Worm (Caenorhabditis elegans) whole organism, L4 larva: Measurements from ENCODE around the gene clec-221.

Experiments used
- D1046.2 ChIP-seq: fragments of 200-800 bp; sonication (Bioruptor generic); IDR thresholded peaks from 2 replicates; pipeline ENCODE4 v1.3.6; 2022; ENCODE audit warnings: missing genetic modification characterization, missing compliant biosample characterization
- F49E8.2 ChIP-seq: sonication (generic microtip); optimal IDR thresholded peaks from 2 replicates; lab custom pipeline; 2016; ENCODE audit warnings: missing compliant biosample characterization, mild to moderate bottlenecking, missing genetic modification characterization, borderline replicate concordance
- Y75B8A.6 ChIP-seq: fragments of 200-800 bp; sonication (Bioruptor generic); IDR thresholded peaks from 2 replicates; pipeline ENCODE4 v1.3.6; 2022; ENCODE audit warnings: missing genetic modification reagents, missing genetic modification characterization, missing compliant biosample characterization
- aha-1 ChIP-seq: fragments of 150-350 bp; peaks from one replicate; lab custom pipeline; 2014; ENCODE audit warnings: missing biosample characterization, missing genetic modification characterization
- ama-1 ChIP-seq: fragments of 150-350 bp; optimal IDR thresholded peaks from 2 replicates; lab custom pipeline; 2014; ENCODE audit warnings: inconsistent platforms, mixed read lengths
- attf-4 ChIP-seq: sonication (generic microtip); optimal IDR thresholded peaks from 3 replicates; lab custom pipeline; 2017; ENCODE audit warnings: missing biosample characterization, missing genetic modification characterization
- ceh-20 ChIP-seq: fragments of 200-800 bp; sonication (Bioruptor generic); IDR thresholded peaks from 2 replicates; pipeline ENCODE4 v1.3.6; 2022; ENCODE audit warnings: missing genetic modification reagents, missing genetic modification characterization, missing compliant biosample characterization
- ceh-44 ChIP-seq: fragments of 200-800 bp; sonication (Bioruptor generic); IDR thresholded peaks from 2 replicates; pipeline ENCODE4 v1.3.6; 2022; ENCODE audit warnings: missing genetic modification reagents, missing genetic modification characterization, missing compliant biosample characterization
- ceh-82 ChIP-seq: sonication (generic microtip); optimal IDR thresholded peaks from 2 replicates; lab custom pipeline; 2017; ENCODE audit warnings: missing biosample characterization, missing genetic modification characterization
- ces-1 ChIP-seq: fragments of 150-350 bp; sonication (generic microtip); optimal IDR thresholded peaks from 4 replicates; lab custom pipeline; 2014; ENCODE audit warnings: missing biosample characterization, missing genetic modification reagents, missing genetic modification characterization
- ctbp-1 ChIP-seq: fragments of 200-800 bp; sonication (Bioruptor generic); IDR thresholded peaks from 2 replicates; pipeline ENCODE4 v1.3.6; 2022; ENCODE audit warnings: missing genetic modification reagents, missing genetic modification characterization, missing compliant biosample characterization
- dmd-6 ChIP-seq: fragments of 200-800 bp; sonication (Bioruptor generic); IDR thresholded peaks from 2 replicates; pipeline ENCODE4 v1.3.6; 2022; ENCODE audit warnings: missing genetic modification reagents, missing genetic modification characterization, missing compliant biosample characterization
- dmd-9 ChIP-seq: fragments of 200-800 bp; sonication (Bioruptor generic); IDR thresholded peaks from 2 replicates; pipeline ENCODE4 v1.3.6; 2022; ENCODE audit warnings: missing genetic modification reagents, missing genetic modification characterization, missing compliant biosample characterization
- fkh-10 ChIP-seq: fragments of 150-350 bp; optimal IDR thresholded peaks from 2 replicates; lab custom pipeline; 2014; ENCODE audit warnings: missing biosample characterization, missing genetic modification reagents, missing genetic modification characterization
- hlh-11 ChIP-seq: fragments of 200-800 bp; sonication (Bioruptor generic); optimal IDR thresholded peaks from 2 replicates; lab custom pipeline; 2018; ENCODE audit warnings: mild to moderate bottlenecking, missing genetic modification characterization, missing compliant biosample characterization
- hlh-30 ChIP-seq: sonication (generic microtip); optimal IDR thresholded peaks from 2 replicates; lab custom pipeline; 2017; ENCODE audit warnings: antibody characterized with exemption, mild to moderate bottlenecking, missing genetic modification characterization, missing compliant biosample characterization; ENCODE audit not compliant: insufficient read depth
- hmg-1.1 ChIP-seq: fragments of 200-800 bp; sonication (Bioruptor generic); IDR thresholded peaks from 2 replicates; pipeline ENCODE4 v1.3.6; 2022; ENCODE audit warnings: missing genetic modification reagents, missing genetic modification characterization, missing compliant biosample characterization
- lin-29 ChIP-seq: fragments of 200-800 bp; sonication (Bioruptor generic); IDR thresholded peaks from 2 replicates; pipeline ENCODE4 v1.3.6; 2022; ENCODE audit warnings: missing genetic modification reagents, missing genetic modification characterization, missing compliant biosample characterization
- lsy-2 ChIP-seq, 2 experiments: fragments of 150-350 bp in 1 of 2; sonication (generic microtip) in 1 of 2; optimal IDR thresholded peaks; 2 replicates each; lab custom pipeline; 2014 to 2017; ENCODE audit warnings: missing biosample characterization in 2 of 2, missing genetic modification characterization in 2 of 2
- madf-5 ChIP-seq, 2 experiments: fragments of 200-800 bp; sonication (Bioruptor generic); IDR thresholded peaks; 2 replicates each; pipeline ENCODE4 v1.3.6; 2022; ENCODE audit warnings: missing compliant biosample characterization in 2 of 2, missing genetic modification characterization in 2 of 2
- mdl-1 ChIP-seq, 2 experiments: fragments of 150-350 bp in 1 of 2; sonication (generic microtip) in 1 of 2; optimal IDR thresholded peaks; 2 replicates each; lab custom pipeline; 2014 to 2017; ENCODE audit warnings: missing biosample characterization in 2 of 2, missing genetic modification characterization in 2 of 2
- mep-1 ChIP-seq: fragments of 150-350 bp; sonication (generic microtip); optimal IDR thresholded peaks from 3 replicates; lab custom pipeline; 2014; ENCODE audit warnings: missing biosample characterization, missing genetic modification characterization
- mes-2 ChIP-seq: sonication (generic microtip); optimal IDR thresholded peaks from 2 replicates; lab custom pipeline; 2016; ENCODE audit warnings: missing genotype, mild to moderate bottlenecking, missing genetic modification characterization, missing compliant biosample characterization; ENCODE audit not compliant: poor library complexity, severe bottlenecking
- pqm-1 ChIP-seq: sonication (generic microtip); optimal IDR thresholded peaks from 2 replicates; lab custom pipeline; 2017; ENCODE audit warnings: missing biosample characterization, missing genetic modification characterization
- rbr-2 ChIP-seq: sonication (generic microtip); optimal IDR thresholded peaks from 2 replicates; lab custom pipeline; 2016; ENCODE audit warnings: missing genotype, missing genetic modification characterization, missing compliant biosample characterization
- spr-1 ChIP-seq: sonication (generic microtip); optimal IDR thresholded peaks from 2 replicates; lab custom pipeline; 2016; ENCODE audit warnings: mild to moderate bottlenecking, missing genetic modification characterization, missing compliant biosample characterization
- unc-62 ChIP-seq, 3 experiments: fragments of 150-350 bp in 1 of 3; sonication (generic microtip); optimal IDR thresholded peaks in 2 of 3; peaks in 1 of 3; 1 replicate in 1 of 3; 2 replicates in 2 of 3; lab custom pipeline; 2014 to 2017; ENCODE audit warnings: missing biosample characterization in 3 of 3, missing genetic modification characterization in 3 of 3, missing genetic modification reagents in 3 of 3, missing genotype in 1 of 3
- vab-7 ChIP-seq: fragments of 200-800 bp; sonication (Bioruptor generic); IDR thresholded peaks from 2 replicates; pipeline ENCODE4 v1.3.6; 2022; ENCODE audit warnings: missing genetic modification reagents, missing genetic modification characterization, missing compliant biosample characterization

The clec-221 gene

DNA sequence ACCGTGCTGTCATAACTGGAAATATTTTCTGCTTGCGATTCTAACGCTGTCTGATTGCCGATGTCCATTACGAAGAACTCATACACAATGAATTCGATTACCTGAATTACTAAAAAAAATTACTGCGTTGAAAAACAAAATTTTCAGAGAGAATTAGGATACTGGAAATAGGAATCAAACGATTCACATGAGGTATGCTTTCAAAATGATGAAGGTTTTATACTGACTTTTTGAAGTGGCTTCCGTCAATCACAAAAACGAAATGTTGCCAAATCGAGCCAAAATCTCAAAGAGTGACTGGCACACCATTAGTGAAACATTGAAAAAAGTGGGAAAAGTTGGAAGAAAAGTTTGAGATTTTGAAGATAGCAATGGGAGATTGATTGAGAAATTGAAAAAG lies 45.2 kb downstream of the clec-221 start, which contains the start of gene zzz-1:
zzz-1 (minus strand) TSS at position 101 of the 400 bp plus-strand sequence.
- TF ChIP-seq dmd-9 (GFP tag; lab: Robert Waterston, UW): no peak
- no peak for TF ChIP-seq madf-5 (GFP tag; IDR thresholded peaks at IDR 0.05; lab: Robert Waterston, UW)

DNA sequence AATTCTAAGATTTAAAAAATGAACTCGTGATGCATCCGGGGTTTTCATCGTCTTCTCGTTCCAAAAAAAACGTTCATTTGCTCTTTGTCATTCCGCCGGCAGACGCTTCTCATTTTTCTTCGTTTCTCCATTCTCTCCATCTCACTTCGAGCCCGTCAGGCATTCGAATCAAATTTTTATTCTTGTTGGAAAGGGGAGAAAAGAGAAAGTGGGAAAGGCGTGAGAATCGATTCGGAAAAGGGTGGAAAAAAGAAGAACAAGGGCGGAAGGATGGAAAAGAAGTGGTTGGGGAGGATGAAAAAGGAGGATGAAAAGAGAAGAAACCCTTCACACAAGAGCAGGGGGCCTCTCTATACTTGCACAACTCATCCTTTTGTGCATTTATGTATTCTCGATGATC lies 49.4 kb downstream of the clec-221 start:
- TF ChIP-seq pqm-1 (tag; lab: Kevin White, UChicago) (no peak), madf-5 (GFP tag; IDR thresholded peaks at IDR 0.05; lab: Robert Waterston, UW) (no peak), ama-1 (lab: Kevin White, UChicago) (no peak), ctbp-1 (GFP tag; lab: Robert Waterston, UW) (0 out of 2 replicates have a peak, but pooled peaks have one; percentile 43), unc-62 (GFP tag; optimal IDR thresholded peaks at IDR 0.05 in 1 of 2; lab: Kevin White, UChicago) (peak in 1 of 2 experiments; percentile 65), unc-62 (tag; optimal IDR thresholded peaks at IDR 0.05; lab: Kevin White, UChicago) (no peak), dmd-6 (0 out of 2 replicates have a peak, but pooled peaks have one; percentile 10), attf-4 (tag; lab: Kevin White, UChicago) (no peak), ceh-20 (GFP tag; lab: Robert Waterston, UW) (0 out of 2 replicates have a peak, but pooled peaks have one; percentile 12), hlh-30 (tag; lab: Kevin White, UChicago) (peak; percentile 13), hmg-1.1 (GFP tag; lab: Robert Waterston, UW) (0 out of 2 replicates have a peak, but pooled peaks have one; percentile 21), rbr-2 (tag; lab: Kevin White, UChicago) (peak; percentile 34), mep-1 (tag; lab: Kevin White, UChicago) (peak; percentile 32), ceh-44 (GFP tag; lab: Robert Waterston, UW) (no peak), aha-1 (tag; lab: Kevin White, UChicago) (peak; percentile 87), ceh-82 (tag; lab: Kevin White, UChicago) (no peak), lsy-2 (tag; optimal IDR thresholded peaks at IDR 0.05; lab: Kevin White, UChicago) (peak in 1 of 2 experiments; percentile 3), mdl-1 (tag; optimal IDR thresholded peaks at IDR 0.05; lab: Kevin White, UChicago) (peak in 1 of 2 experiments; percentile 8), fkh-10 (peak; percentile 71)
- TF ChIP-seq, all 104 proteins: peak for 12

DNA sequence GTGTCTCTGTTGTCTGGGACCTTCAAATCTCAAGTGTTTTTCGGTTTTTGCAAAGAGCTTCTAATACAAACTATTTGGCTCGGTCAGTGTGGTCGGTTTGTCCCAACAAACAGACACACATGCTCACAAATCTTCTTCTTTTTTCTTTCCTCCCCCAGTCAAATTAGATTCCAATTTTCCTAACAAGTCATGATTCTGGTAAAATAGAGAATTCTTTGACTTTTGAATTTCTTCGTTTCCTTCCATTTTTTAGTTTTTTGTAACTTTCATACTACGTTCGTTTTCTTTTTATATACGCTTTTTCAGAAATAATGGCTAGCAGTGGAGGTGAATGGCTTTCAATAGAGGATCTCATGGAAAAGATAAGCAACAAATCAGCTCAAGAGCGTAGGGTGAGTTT lies 50.5 kb downstream of the clec-221 start, which contains the start of gene F32D8.15:
F32D8.15 (plus strand) TSS at position 301 of the 400 bp plus-strand sequence.
- TF ChIP-seq spr-1 (tag; lab: Kevin White, UChicago) (no peak), ces-1 (GFP tag; lab: Kevin White, UChicago) (no peak), lin-29 (GFP tag; lab: Robert Waterston, UW) (no peak), unc-62 (GFP tag; optimal IDR thresholded peaks at IDR 0.05 in 1 of 2; lab: Kevin White, UChicago) (no peak), unc-62 (tag; optimal IDR thresholded peaks at IDR 0.05; lab: Kevin White, UChicago) (no peak), Y75B8A.6 (GFP tag; lab: Robert Waterston, UW) (no peak), vab-7 (GFP tag; lab: Robert Waterston, UW) (no peak), F49E8.2 (tag; lab: Kevin White, UChicago) (no peak), hlh-11 (tag; lab: Kevin White, UChicago) (no peak), mes-2 (tag; lab: Kevin White, UChicago) (no peak), D1046.2 (GFP tag; lab: Robert Waterston, UW) (no peak)
